Worm (Caenorhabditis elegans): ENCODE data around the gene moc-3.

The moc-3 gene

DNA sequence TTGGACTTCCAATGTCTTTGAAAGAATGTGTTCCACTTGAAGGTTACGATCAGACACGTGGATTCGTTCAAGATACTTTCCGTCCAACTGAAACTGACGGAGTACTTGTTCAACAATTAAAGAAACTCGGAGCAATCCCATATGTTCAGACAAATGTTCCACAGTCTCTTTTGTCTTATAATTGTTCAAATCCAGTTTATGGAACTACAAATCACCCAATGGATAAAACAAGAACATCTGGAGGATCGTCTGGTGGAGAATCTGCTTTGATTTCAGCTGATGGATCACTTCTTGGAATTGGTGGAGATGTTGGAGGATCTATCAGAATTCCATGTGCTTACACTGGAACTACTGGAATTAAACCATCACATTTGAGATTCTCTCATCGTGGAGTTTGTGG lies 22.8 kb downstream of the moc-3 start:
- TF ChIP-seq nhr-43 (tag; optimal IDR thresholded peaks at IDR 0.05; ENCODE audit: poor library complexity, severe bottlenecking) = no peak
- no peak for TF ChIP-seq nfya-1 (tag; optimal IDR thresholded peaks at IDR 0.05; ENCODE audit: insufficient read depth)
- TF ChIP-seq fkh-2 (tag; optimal IDR thresholded peaks at IDR 0.05) = no peak

DNA sequence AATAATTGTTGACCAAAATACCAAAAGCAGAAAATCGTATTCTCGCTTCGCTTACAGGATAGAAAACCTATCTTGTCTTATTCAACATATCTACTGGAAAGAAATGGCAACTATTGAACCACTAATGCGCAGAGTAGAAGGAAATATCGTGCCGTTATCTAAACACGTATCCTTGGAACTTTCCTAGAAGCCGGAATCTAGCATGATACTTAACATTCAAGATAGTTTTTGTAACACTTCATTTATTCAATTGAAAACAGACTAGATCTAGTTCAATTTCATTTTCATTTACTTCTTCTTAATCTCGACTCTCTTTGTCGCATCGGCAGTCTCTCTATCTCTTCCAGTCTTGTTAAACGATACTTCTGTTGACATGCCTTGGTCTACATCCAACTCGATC lies 24.6 kb downstream of the moc-3 start:
- TF ChIP-seq hmg-11 (tag; optimal IDR thresholded peaks at IDR 0.05) (no peak), pqm-1 (tag; optimal IDR thresholded peaks at IDR 0.05) (peak; percentile 16), egl-27 (tag; optimal IDR thresholded peaks at IDR 0.05) (no peak), unc-39 (tag; optimal IDR thresholded peaks at IDR 0.05) (no peak), mml-1 (tag; optimal IDR thresholded peaks at IDR 0.05) (no peak)

DNA sequence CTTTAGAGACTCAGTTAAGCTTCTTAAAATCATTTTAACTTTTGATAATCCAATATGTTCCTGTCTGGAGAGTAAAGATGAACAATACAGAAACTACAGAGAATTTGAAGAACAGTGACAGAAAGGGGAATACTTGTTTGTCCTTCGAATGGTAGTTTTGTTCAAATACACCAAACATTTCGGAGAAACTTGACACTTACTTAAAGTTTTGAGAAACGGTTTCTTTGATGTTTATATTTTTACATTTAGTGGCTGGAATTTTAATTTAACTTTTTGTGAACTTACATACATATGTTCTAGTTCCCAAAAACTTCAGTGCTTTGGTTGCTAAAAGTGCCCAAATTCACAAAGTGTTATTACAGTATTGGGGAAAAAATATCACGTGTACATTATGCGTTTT lies 26.8 kb downstream of the moc-3 start, which contains the start of gene B0218.5:
TSS of gene B0218.5 (minus strand) at position 101 of the 400 bp plus-strand sequence.
- TF ChIP-seq egl-27 (tag; optimal IDR thresholded peaks at IDR 0.05) = no peak
- TF ChIP-seq tbx-2 (tag; optimal IDR thresholded peaks at IDR 0.05) = no peak
- TF ChIP-seq eor-1 (tag; optimal IDR thresholded peaks at IDR 0.05) = no peak
- no peak for TF ChIP-seq pha-4 (tag; optimal IDR thresholded peaks at IDR 0.05)
- TF ChIP-seq aly-2 (tag; optimal IDR thresholded peaks at IDR 0.05) = no peak
- no peak for TF ChIP-seq fkh-2 (tag; optimal IDR thresholded peaks at IDR 0.05)
- TF ChIP-seq zag-1 (tag; optimal IDR thresholded peaks at IDR 0.05) = no peak
- no peak for TF ChIP-seq elt-1 (tag; optimal IDR thresholded peaks at IDR 0.05)
- TF ChIP-seq unc-62 (GFP tag; optimal IDR thresholded peaks at IDR 0.05) = no peak
- TF ChIP-seq nhr-28 (tag; optimal IDR thresholded peaks at IDR 0.05) = no peak
- TF ChIP-seq R02D3.7 (tag; optimal IDR thresholded peaks at IDR 0.05) = no peak
- no peak for TF ChIP-seq ceh-16 (tag; optimal IDR thresholded peaks at IDR 0.05)
- TF ChIP-seq ZK546.5 (tag; optimal IDR thresholded peaks at IDR 0.05) = no peak
- no peak for TF ChIP-seq ama-1 (optimal IDR thresholded peaks at IDR 0.05)
- no peak for TF ChIP-seq unc-39 (tag; optimal IDR thresholded peaks at IDR 0.05)
- TF ChIP-seq nhr-25 (tag; optimal IDR thresholded peaks at IDR 0.05) = no peak
- no peak for TF ChIP-seq fkh-10 (GFP tag; optimal IDR thresholded peaks at IDR 0.05)
- no peak for TF ChIP-seq nhr-237 (tag; optimal IDR thresholded peaks at IDR 0.05)
- no peak for TF ChIP-seq hmg-11 (tag; optimal IDR thresholded peaks at IDR 0.05)

DNA sequence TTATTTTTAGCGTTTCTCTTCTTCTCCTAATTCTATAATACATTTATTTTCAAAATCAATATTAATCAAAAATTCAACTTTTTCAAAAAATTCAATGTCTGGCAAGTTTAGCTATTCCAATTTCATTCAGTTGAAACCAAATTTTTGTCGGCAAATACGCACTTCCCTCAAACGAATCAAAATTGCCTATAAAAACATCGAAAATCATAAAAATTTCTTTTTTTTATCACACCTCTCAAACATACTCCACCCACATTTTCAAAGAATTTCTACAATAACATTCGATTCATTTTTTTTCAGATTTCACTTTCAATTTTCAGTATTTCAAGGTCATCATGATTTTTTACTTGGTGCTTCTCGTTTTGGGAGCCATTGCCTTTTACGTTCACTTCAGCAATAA lies 28.7 kb downstream of the moc-3 start, which contains the start of gene faah-1:
TSS of gene faah-1 (plus strand) at position 301 of the 400 bp plus-strand sequence.
- TF ChIP-seq nfya-1 (tag; optimal IDR thresholded peaks at IDR 0.05; ENCODE audit: insufficient read depth) (no peak), nhr-28 (tag; optimal IDR thresholded peaks at IDR 0.05) (no peak), fos-1 (tag; optimal IDR thresholded peaks at IDR 0.05) (no peak), egl-27 (tag; optimal IDR thresholded peaks at IDR 0.05) (no peak), R02D3.7 (tag; optimal IDR thresholded peaks at IDR 0.05) (no peak), hmg-11 (tag; optimal IDR thresholded peaks at IDR 0.05) (no peak), egl-5 (tag; optimal IDR thresholded peaks at IDR 0.05) (no peak), skn-1 (tag; optimal IDR thresholded peaks at IDR 0.05) (no peak), fkh-2 (tag; optimal IDR thresholded peaks at IDR 0.05) (no peak), nhr-237 (tag; optimal IDR thresholded peaks at IDR 0.05) (no peak), eor-1 (tag; optimal IDR thresholded peaks at IDR 0.05) (no peak), lin-15B (tag; optimal IDR thresholded peaks at IDR 0.05) (no peak), ama-1 (optimal IDR thresholded peaks at IDR 0.05) (no peak), lsy-12 (tag; optimal IDR thresholded peaks at IDR 0.05) (no peak), zag-1 (tag; optimal IDR thresholded peaks at IDR 0.05) (no peak)

DNA sequence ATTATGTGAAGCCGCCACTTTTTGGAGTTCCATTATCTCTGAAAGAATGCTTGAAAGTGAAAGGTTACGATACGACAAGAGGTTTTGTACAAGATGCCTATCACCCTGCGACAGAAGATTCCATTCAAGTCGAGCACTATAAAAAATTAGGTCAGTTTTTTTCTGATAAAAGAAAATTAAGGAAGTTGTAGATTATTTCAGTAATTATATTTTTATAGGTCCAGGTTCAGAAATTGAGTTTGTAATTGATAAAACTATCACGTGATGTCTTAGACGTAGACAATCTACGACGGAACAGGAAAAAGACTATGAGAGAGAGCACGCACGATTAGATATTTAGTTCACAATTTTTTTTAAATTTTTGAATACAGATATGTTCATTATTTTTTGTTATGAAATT lies 29.6 kb downstream of the moc-3 start:
- TF ChIP-seq nfya-1 (tag; optimal IDR thresholded peaks at IDR 0.05; ENCODE audit: insufficient read depth) (no peak), pha-4 (tag; optimal IDR thresholded peaks at IDR 0.05) (no peak), egl-5 (tag; optimal IDR thresholded peaks at IDR 0.05) (no peak), aly-2 (tag; optimal IDR thresholded peaks at IDR 0.05) (no peak), fos-1 (tag; optimal IDR thresholded peaks at IDR 0.05) (no peak), elt-2 (tag; optimal IDR thresholded peaks at IDR 0.05) (peak; percentile 59)

DNA sequence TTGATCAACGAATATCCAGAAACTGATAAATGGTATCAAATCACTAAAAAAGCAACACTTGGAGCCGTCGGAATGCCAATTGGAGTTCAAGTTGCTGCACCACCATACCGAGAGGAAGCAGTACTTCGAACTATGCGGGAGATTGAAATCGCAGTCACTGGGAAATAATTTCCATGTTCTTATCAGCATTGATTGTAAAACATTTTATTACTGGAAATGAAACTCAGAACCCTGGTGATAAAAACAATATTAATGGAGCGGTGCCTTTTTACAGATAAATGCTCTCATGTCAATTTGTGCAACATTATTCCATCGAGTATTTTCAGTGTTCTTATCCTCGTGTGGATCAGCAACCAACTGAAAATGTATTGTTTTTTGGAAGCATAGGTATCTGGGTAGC lies 31.4 kb downstream of the moc-3 start:
- TF ChIP-seq pqm-1 (tag; optimal IDR thresholded peaks at IDR 0.05) (peak; percentile 59), nhr-23 (tag; optimal IDR thresholded peaks at IDR 0.05) (no peak), fos-1 (tag; optimal IDR thresholded peaks at IDR 0.05) (no peak), nhr-76 (tag; optimal IDR thresholded peaks at IDR 0.05) (no peak), ztf-4 (tag; optimal IDR thresholded peaks at IDR 0.05) (no peak), lin-39 (tag; optimal IDR thresholded peaks at IDR 0.05) (no peak), zag-1 (tag; optimal IDR thresholded peaks at IDR 0.05) (no peak), mdl-1 (tag; optimal IDR thresholded peaks at IDR 0.05) (no peak), daf-12 (tag; optimal IDR thresholded peaks at IDR 0.05) (no peak), skn-1 (tag; optimal IDR thresholded peaks at IDR 0.05) (no peak), elt-2 (tag; optimal IDR thresholded peaks at IDR 0.05) (peak; percentile 66), fkh-10 (GFP tag; optimal IDR thresholded peaks at IDR 0.05) (no peak)
